Fruit fly (Drosophila melanogaster) whole organism, embryonic: ENCODE results near the gene CG17906.

Experiments used
- Ada2b ChIP-seq: fragments of 200-800 bp; sonication (Bioruptor generic); IDR thresholded peaks from 2 replicates; pipeline ENCODE4 v1.3.6; 2022; ENCODE audit warnings: missing biosample characterization, missing genetic modification characterization
- Atf-2 ChIP-seq: fragments of 200-800 bp; sonication (Bioruptor generic); optimal IDR thresholded peaks from 2 replicates; lab custom pipeline; 2016; ENCODE audit warnings: missing biosample characterization, missing genetic modification characterization
- D19B ChIP-seq: fragments of 200-800 bp; sonication (Bioruptor generic); optimal IDR thresholded peaks from 2 replicates; lab custom pipeline; 2017; ENCODE audit warnings: missing biosample characterization, mild to moderate bottlenecking, missing genetic modification characterization
- HHEX ChIP-seq: fragments of 200-800 bp; sonication (Bioruptor generic); optimal IDR thresholded peaks from 3 replicates; lab custom pipeline; 2017; ENCODE audit warnings: missing biosample characterization, mild to moderate bottlenecking, missing genetic modification characterization, missing genetic modification reagents
- HLH4C ChIP-seq: fragments of 200-800 bp; sonication (Bioruptor generic); IDR thresholded peaks from 3 replicates; pipeline ENCODE4 v1.3.6; 2022; ENCODE audit warnings: missing biosample characterization, missing genetic modification characterization; ENCODE audit not compliant: partially characterized antibody
- al ChIP-seq: fragments of 200-800 bp; sonication (Bioruptor generic); IDR thresholded peaks from 2 replicates; pipeline ENCODE4 v1.3.6; 2022; ENCODE audit warnings: missing biosample characterization, missing genetic modification characterization
- ash1 ChIP-seq: fragments of 200-800 bp; sonication (Bioruptor generic); optimal IDR thresholded peaks from 2 replicates; lab custom pipeline; 2018; ENCODE audit warnings: missing biosample characterization, mild to moderate bottlenecking, missing genetic modification characterization
- gcm ChIP-seq: fragments of 200-800 bp; sonication (Bioruptor generic); optimal IDR thresholded peaks from 2 replicates; lab custom pipeline; 2019; ENCODE audit warnings: missing biosample characterization, mild to moderate bottlenecking, missing genetic modification characterization, moderate library complexity
- inv ChIP-seq: fragments of 200-800 bp; sonication (Bioruptor generic); IDR thresholded peaks from 2 replicates; pipeline ENCODE4 v1.3.6; 2022; ENCODE audit warnings: missing biosample characterization, missing genetic modification characterization; ENCODE audit not compliant: partially characterized antibody
- luna ChIP-seq: fragments of 200-800 bp; sonication (Bioruptor generic); optimal IDR thresholded peaks from 2 replicates; lab custom pipeline; 2016; ENCODE audit warnings: missing biosample characterization, missing genetic modification characterization
- toy ChIP-seq: fragments of 200-800 bp; sonication (Bioruptor generic); IDR thresholded peaks from 2 replicates; pipeline ENCODE4 v1.3.6; 2022; ENCODE audit warnings: missing biosample characterization, missing genetic modification characterization

- no peak for TF ChIP-seq inv
- no peak for TF ChIP-seq Ada2b (GFP tag; lab: Robert Waterston, UW)
- TF ChIP-seq HHEX (GFP tag; lab: Kevin White, UChicago) = no peak
- TF ChIP-seq ash1 (GFP tag; lab: Kevin White, UChicago) = no peak
- no peak for TF ChIP-seq al (GFP tag; lab: Robert Waterston, UW)
- TF ChIP-seq D19B = no peak
- no peak for TF ChIP-seq HLH4C (GFP tag; lab: Robert Waterston, UW)
- no peak for TF ChIP-seq Atf-2
- TF ChIP-seq toy (GFP tag; lab: Robert Waterston, UW) = no peak
- TF ChIP-seq gcm (GFP tag; lab: Kevin White, UChicago) = no peak
- no peak for TF ChIP-seq luna (GFP tag; lab: Kevin White, UChicago)
Measured at dm6 chr2L:8975328-8975727, 18.9 kb upstream of the CG17906 start, which contains the start of gene CG9541.
